Fruit fly (Drosophila melanogaster) whole organism, wandering third instar larva: ENCODE measurements around the gene p24-1.

Experiments used
- Dfd ChIP-seq: fragments of >200 bp; optimal IDR thresholded peaks from 2 replicates; lab custom pipeline; 2017; ENCODE audit warnings: missing biosample characterization, missing genetic modification characterization
- Myc ChIP-seq: fragments of >200 bp; optimal IDR thresholded peaks from 2 replicates; lab custom pipeline; 2017
- OdsH ChIP-seq: fragments of 200-800 bp; sonication (Bioruptor generic); optimal IDR thresholded peaks from 2 replicates; lab custom pipeline; 2016; ENCODE audit warnings: missing biosample characterization, mild to moderate bottlenecking, missing genetic modification characterization
- Rel ChIP-seq, 2 experiments: fragments of 200-800 bp; sonication (Bioruptor generic) in 1 of 2; optimal IDR thresholded peaks; 2 replicates in 1 of 2; 3 replicates in 1 of 2; lab custom pipeline; 2016 to 2019; ENCODE audit warnings: mild to moderate bottlenecking in 2 of 2, missing biosample characterization in 2 of 2, missing genetic modification characterization in 2 of 2, moderate library complexity in 1 of 2
- Sp1 ChIP-seq: fragments of 200-800 bp; sonication (Bioruptor generic); optimal IDR thresholded peaks from 3 replicates; lab custom pipeline; 2019; ENCODE audit warnings: missing biosample characterization, mild to moderate bottlenecking, missing genetic modification characterization, moderate library complexity
- Vsx2 ChIP-seq: fragments of 200-300, 225-300 bp; sonication (Bioruptor generic); optimal IDR thresholded peaks from 2 replicates; lab custom pipeline; 2018; ENCODE audit warnings: missing biosample characterization, missing genetic modification characterization; ENCODE audit not compliant: partially characterized antibody
- br ChIP-seq: fragments of 200-800 bp; sonication (Bioruptor generic); optimal IDR thresholded peaks from 2 replicates; lab custom pipeline; 2016; ENCODE audit warnings: missing biosample characterization, missing genetic modification characterization
- fru ChIP-seq: fragments of 200-800 bp; sonication (Bioruptor generic); optimal IDR thresholded peaks from 3 replicates; lab custom pipeline; 2016; ENCODE audit warnings: missing biosample characterization, mild to moderate bottlenecking, missing genetic modification characterization
- h ChIP-seq: fragments of 200-800 bp; sonication (Bioruptor generic); optimal IDR thresholded peaks from 3 replicates; lab custom pipeline; 2016; ENCODE audit warnings: missing biosample characterization, mild to moderate bottlenecking, missing genetic modification characterization
- pan ChIP-seq: fragments of >200 bp; optimal IDR thresholded peaks from 2 replicates; lab custom pipeline; 2017
- usp ChIP-seq: fragments of >200 bp; optimal IDR thresholded peaks from 2 replicates; lab custom pipeline; 2017; ENCODE audit warnings: missing biosample characterization, missing genetic modification characterization

- no peak for TF ChIP-seq h
- TF ChIP-seq Rel (GFP tag; optimal IDR thresholded peaks at IDR 0.05; lab: Kevin White, UChicago) = no peak
- TF ChIP-seq Rel (tag; optimal IDR thresholded peaks at IDR 0.05; lab: Kevin White, UChicago) = no peak
- no peak for TF ChIP-seq Sp1 (GFP tag; lab: Kevin White, UChicago)
- no peak for TF ChIP-seq pan (lab: Kevin White, UChicago)
- TF ChIP-seq fru (GFP tag; lab: Kevin White, UChicago) = no peak
- no peak for TF ChIP-seq br (GFP tag; lab: Kevin White, UChicago)
- no peak for TF ChIP-seq Vsx2 (GFP tag; lab: Kevin White, UChicago)
- TF ChIP-seq Dfd (GFP tag; lab: Kevin White, UChicago) = no peak
- no peak for TF ChIP-seq OdsH (GFP tag; lab: Kevin White, UChicago)
- TF ChIP-seq usp (GFP tag; lab: Kevin White, UChicago) = no peak
- TF ChIP-seq Myc (lab: Kevin White, UChicago) = no peak
Observed at dm6 chrX:11828336-11829007, 23.9 kb downstream of the p24-1 start.
